Worm (Caenorhabditis elegans): ENCODE results near the gene C03B1.2.

Gene C03B1.2

ce11 chrX:6369717-6370116 lies at the start of gene C03B1.2:
TSS of gene C03B1.2 (plus strand) at chrX:6370017.
- TF ChIP-seq ceh-28 (tag; optimal IDR thresholded peaks at IDR 0.05), result no peak
- no peak for TF ChIP-seq spr-3 (GFP tag; optimal IDR thresholded peaks at IDR 0.05)
- no peak for TF ChIP-seq ces-1 (GFP tag; optimal IDR thresholded peaks at IDR 0.05)
- TF ChIP-seq vab-7 (GFP tag; IDR thresholded peaks at IDR 0.05), result no peak
- TF ChIP-seq nhr-11 (tag; optimal IDR thresholded peaks at IDR 0.05), result no peak
- TF ChIP-seq tra-1 (GFP tag; IDR thresholded peaks at IDR 0.05), result no peak

ce11 chrX:6320887-6321286 lies 48.9 kb upstream of the C03B1.2 start:
- TF ChIP-seq nhr-77 (tag; optimal IDR thresholded peaks at IDR 0.05) (no peak), spr-1 (tag; optimal IDR thresholded peaks at IDR 0.05) (peak; percentile 22), rbr-2 (tag; optimal IDR thresholded peaks at IDR 0.05) (peak; percentile 2), ceh-20 (GFP tag; IDR thresholded peaks at IDR 0.05) (0 out of 2 replicates have a peak, but pooled peaks have one; percentile 16), ctbp-1 (GFP tag; IDR thresholded peaks at IDR 0.05) (no peak), lin-38 (GFP tag; IDR thresholded peaks at IDR 0.05) (no peak), spr-3 (GFP tag; optimal IDR thresholded peaks at IDR 0.05) (no peak), mdl-1 (tag; optimal IDR thresholded peaks at IDR 0.05) (peak in 1 of 2 experiments; percentile 45), hlh-30 (tag; optimal IDR thresholded peaks at IDR 0.05; ENCODE audit: insufficient read depth) (peak; percentile 42), daf-12 (tag; optimal IDR thresholded peaks at IDR 0.05) (no peak), nhr-48 (tag; optimal IDR thresholded peaks at IDR 0.05) (peak; percentile 86), unc-62 (GFP tag; optimal IDR thresholded peaks at IDR 0.05 in 1 of 2) (peak in 1 of 2 experiments; percentile 24), unc-62 (tag; optimal IDR thresholded peaks at IDR 0.05) (no peak), hlh-11 (tag; optimal IDR thresholded peaks at IDR 0.05) (peak; percentile 51), lin-15B (tag; optimal IDR thresholded peaks at IDR 0.05) (no peak), tra-1 (GFP tag; IDR thresholded peaks at IDR 0.05) (0 out of 2 replicates have a peak, but pooled peaks have one; percentile 19), daf-8 (GFP tag; IDR thresholded peaks at IDR 0.05) (no peak), mxl-3 (GFP tag; optimal IDR thresholded peaks at IDR 0.05) (peak; percentile 46), aha-1 (tag) (peak; percentile 40), nhr-28 (tag; optimal IDR thresholded peaks at IDR 0.05) (peak; percentile 55)

ce11 chrX:6321380-6321779 lies 48.4 kb upstream of the C03B1.2 start:
- TF ChIP-seq madf-9 (GFP tag; conservative IDR thresholded peaks at IDR 0.05) (no peak), nhr-25 (tag; optimal IDR thresholded peaks at IDR 0.05; ENCODE audit: borderline replicate concordance, insufficient read depth) (peak; percentile 52), nhr-77 (tag; optimal IDR thresholded peaks at IDR 0.05) (no peak)

ce11 chrX:6323129-6323528 lies 46.7 kb upstream of the C03B1.2 start, which contains the start of gene col-167:
TSS of gene col-167 (plus strand) at chrX:6323488.
- peak; percentile 24 for TF ChIP-seq mep-1 (tag; optimal IDR thresholded peaks at IDR 0.05)
- TF ChIP-seq nhr-28 (tag; optimal IDR thresholded peaks at IDR 0.05), result peak; percentile 25
- TF ChIP-seq egl-27 (tag; optimal IDR thresholded peaks at IDR 0.05), result no peak
- peak; percentile 7 for TF ChIP-seq nhr-6 (tag; optimal IDR thresholded peaks at IDR 0.05)

ce11 chrX:6324124-6324893 lies 45.5 kb upstream of the C03B1.2 start:
- TF ChIP-seq nhr-25 (tag; optimal IDR thresholded peaks at IDR 0.05; ENCODE audit: borderline replicate concordance, insufficient read depth), result peak; percentile 33
- TF ChIP-seq set-16 (GFP tag; IDR thresholded peaks at IDR 0.05), result peak; percentile 74
- peak; percentile 3 for TF ChIP-seq hlh-30 (tag; optimal IDR thresholded peaks at IDR 0.05; ENCODE audit: insufficient read depth)

ce11 chrX:6326088-6326487 lies 43.7 kb upstream of the C03B1.2 start, which contains the start of gene col-168:
TSS of gene col-168 (plus strand) at chrX:6326388.
- TF ChIP-seq daf-12 (tag; optimal IDR thresholded peaks at IDR 0.05), result no peak
- TF ChIP-seq nhr-76 (tag; optimal IDR thresholded peaks at IDR 0.05), result no peak
- TF ChIP-seq R02D3.7 (tag; optimal IDR thresholded peaks at IDR 0.05), result no peak
- no peak for TF ChIP-seq ama-1 (optimal IDR thresholded peaks at IDR 0.05)
- TF ChIP-seq lim-7 (GFP tag; IDR thresholded peaks at IDR 0.05), result no peak
- no peak for TF ChIP-seq duxl-1 (tag; optimal IDR thresholded peaks at IDR 0.05; ENCODE audit: poor library complexity)
- no peak for TF ChIP-seq daf-19 (GFP tag; conservative IDR thresholded peaks at IDR 0.05)
- TF ChIP-seq F26F4.8 (GFP tag; conservative IDR thresholded peaks at IDR 0.05), result no peak
- no peak for TF ChIP-seq arid-1 (GFP tag; conservative IDR thresholded peaks at IDR 0.05)
- TF ChIP-seq ZK337.2 (GFP tag; IDR thresholded peaks at IDR 0.05), result no peak
- TF ChIP-seq nhr-6 (tag; optimal IDR thresholded peaks at IDR 0.05), result no peak
- TF ChIP-seq lin-29 (GFP tag; IDR thresholded peaks at IDR 0.05), result no peak
- no peak for TF ChIP-seq skn-1 (tag; optimal IDR thresholded peaks at IDR 0.05)
- no peak for TF ChIP-seq nhr-28 (tag; optimal IDR thresholded peaks at IDR 0.05)
- no peak for TF ChIP-seq ztf-11 (tag; optimal IDR thresholded peaks at IDR 0.05)
- TF ChIP-seq madf-9 (GFP tag; conservative IDR thresholded peaks at IDR 0.05), result no peak

Data from whole organism, L4 larva.